Worm (Caenorhabditis elegans) whole organism, L4/young adult: Measurements from ENCODE around the gene rnp-9.

Experiments
- W03F9.2 ChIP-seq: fragments of 150-350 bp; optimal IDR thresholded peaks from 2 replicates; lab custom pipeline; 2014; ENCODE audit warnings: missing biosample characterization, missing genetic modification characterization
- dao-5 ChIP-seq: sonication (generic microtip); optimal IDR thresholded peaks from 2 replicates; lab custom pipeline; 2016; ENCODE audit warnings: missing genotype, missing genetic modification characterization, moderate library complexity, missing compliant biosample characterization
- him-1 ChIP-seq: sonication (generic microtip); optimal IDR thresholded peaks from 2 replicates; lab custom pipeline; 2016; ENCODE audit warnings: missing genotype, missing genetic modification reagents, missing genetic modification characterization, missing compliant biosample characterization

ce11 chrX:10145011-10145410 is 22.1 kb upstream of the rnp-9 start:
- peak; percentile 87 for TF ChIP-seq him-1 (tag; lab: Kevin White, UChicago)
- TF ChIP-seq dao-5 (tag; lab: Kevin White, UChicago), result peak; percentile 72
- TF ChIP-seq W03F9.2 (tag; lab: Kevin White, UChicago), result peak; percentile 32
